Worm (Caenorhabditis elegans) whole organism, mixed stage, embryonic: Measurements from ENCODE around the gene F59B10.6.

ENCODE experiments used
- M03D4.4 ChIP-seq: sonication (generic microtip); optimal IDR thresholded peaks from 2 replicates; lab custom pipeline; 2017; ENCODE audit warnings: mild to moderate bottlenecking, missing genetic modification characterization, missing compliant biosample characterization
- bed-3 ChIP-seq: fragments of 200-800 bp; sonication (Bioruptor generic); optimal IDR thresholded peaks from 3 replicates; lab custom pipeline; 2018; ENCODE audit warnings: mild to moderate bottlenecking, missing genetic modification characterization, moderate library complexity, missing compliant biosample characterization
- blmp-1 ChIP-seq: fragments of 150-350 bp; optimal IDR thresholded peaks from 2 replicates; lab custom pipeline; 2014; ENCODE audit warnings: missing biosample characterization, missing genetic modification characterization
- ceh-39 ChIP-seq: fragments of 150-350 bp; optimal IDR thresholded peaks from 2 replicates; lab custom pipeline; 2014; ENCODE audit warnings: missing biosample characterization, missing genetic modification characterization
- ceh-43 ChIP-seq: fragments of 200-800 bp; sonication (Bioruptor generic); optimal IDR thresholded peaks from 2 replicates; lab custom pipeline; 2018; ENCODE audit warnings: mild to moderate bottlenecking, missing genetic modification characterization, moderate library complexity, missing compliant biosample characterization
- ceh-83 ChIP-seq: fragments of 200-800 bp; sonication (Bioruptor generic); optimal IDR thresholded peaks from 2 replicates; lab custom pipeline; 2018; ENCODE audit warnings: mild to moderate bottlenecking, missing genetic modification characterization, missing compliant biosample characterization
- ces-1 ChIP-seq: fragments of 150-350 bp; optimal IDR thresholded peaks from 2 replicates; lab custom pipeline; 2014; ENCODE audit warnings: missing biosample characterization, missing genetic modification reagents, missing genetic modification characterization
- cnd-1 ChIP-seq: fragments of 200-800 bp; sonication (Bioruptor generic); optimal IDR thresholded peaks from 2 replicates; lab custom pipeline; 2018; ENCODE audit warnings: mild to moderate bottlenecking, missing genetic modification characterization, missing compliant biosample characterization
- drap-1 ChIP-seq: fragments of 200-800 bp; sonication (Bioruptor generic); optimal IDR thresholded peaks from 3 replicates; lab custom pipeline; 2018; ENCODE audit warnings: mild to moderate bottlenecking, missing genetic modification characterization, missing compliant biosample characterization
- elt-1 ChIP-seq: sonication (generic microtip); optimal IDR thresholded peaks from 2 replicates; lab custom pipeline; 2017; ENCODE audit warnings: missing genetic modification characterization, mild to moderate bottlenecking, missing compliant biosample characterization, antibody characterized with exemption, moderate library complexity, borderline replicate concordance; ENCODE audit not compliant: insufficient read depth
- elt-3 ChIP-seq: fragments of 150-350 bp; optimal IDR thresholded peaks from 2 replicates; lab custom pipeline; 2014; ENCODE audit warnings: missing biosample characterization, missing genetic modification characterization
- flh-1 ChIP-seq: fragments of 200-800 bp; sonication (Bioruptor generic); optimal IDR thresholded peaks from 2 replicates; lab custom pipeline; 2018; ENCODE audit warnings: mild to moderate bottlenecking, missing genetic modification characterization, moderate library complexity, missing compliant biosample characterization
- ham-2 ChIP-seq: fragments of 200-800 bp; sonication (Bioruptor generic); optimal IDR thresholded peaks from 2 replicates; lab custom pipeline; 2018; ENCODE audit warnings: mild to moderate bottlenecking, missing genetic modification characterization, missing compliant biosample characterization
- hlh-1 ChIP-seq: fragments of 150-350 bp; optimal IDR thresholded peaks from 2 replicates; lab custom pipeline; 2014; ENCODE audit warnings: missing biosample characterization, missing genetic modification reagents, missing genetic modification characterization
- lin-13 ChIP-seq: fragments of 150-350 bp; optimal IDR thresholded peaks from 2 replicates; lab custom pipeline; 2014; ENCODE audit warnings: missing biosample characterization, missing genetic modification characterization
- lin-32 ChIP-seq: fragments of 200-800 bp; sonication (Bioruptor generic); optimal IDR thresholded peaks from 2 replicates; lab custom pipeline; 2018; ENCODE audit warnings: mild to moderate bottlenecking, missing genetic modification characterization, missing compliant biosample characterization
- lsy-2 ChIP-seq: fragments of 150-350 bp; optimal IDR thresholded peaks from 2 replicates; lab custom pipeline; 2014; ENCODE audit warnings: missing biosample characterization, missing genetic modification characterization
- mab-5 ChIP-seq: fragments of 150-350 bp; optimal IDR thresholded peaks from 2 replicates; lab custom pipeline; 2014; ENCODE audit warnings: missing biosample characterization, missing genetic modification characterization
- mep-1 ChIP-seq: fragments of 150-350 bp; optimal IDR thresholded peaks from 2 replicates; lab custom pipeline; 2017; ENCODE audit warnings: missing biosample characterization, missing genetic modification reagents, missing genetic modification characterization, inconsistent platforms
- mls-2 ChIP-seq: sonication (generic microtip); optimal IDR thresholded peaks from 2 replicates; lab custom pipeline; 2016; ENCODE audit warnings: mild to moderate bottlenecking, missing genetic modification characterization, moderate library complexity, missing compliant biosample characterization
- nhr-12 ChIP-seq: fragments of 150-350 bp; optimal IDR thresholded peaks from 2 replicates; lab custom pipeline; 2014; ENCODE audit warnings: missing biosample characterization, missing genetic modification characterization
- nhr-2 ChIP-seq: fragments of 150-350 bp; optimal IDR thresholded peaks from 2 replicates; lab custom pipeline; 2014; ENCODE audit warnings: missing biosample characterization, missing genetic modification characterization
- nhr-237 ChIP-seq: fragments of 150-350 bp; optimal IDR thresholded peaks from 2 replicates; lab custom pipeline; 2014; ENCODE audit warnings: missing biosample characterization, missing genetic modification characterization
- nhr-28 ChIP-seq: fragments of 150-350 bp; optimal IDR thresholded peaks from 2 replicates; lab custom pipeline; 2014; ENCODE audit warnings: missing biosample characterization, missing genetic modification characterization
- nhr-76 ChIP-seq: sonication (generic microtip); optimal IDR thresholded peaks from 2 replicates; lab custom pipeline; 2017; ENCODE audit warnings: missing biosample characterization, missing genetic modification characterization
- pha-4 ChIP-seq: fragments of 150-350 bp; optimal IDR thresholded peaks from 2 replicates; lab custom pipeline; 2018; ENCODE audit warnings: missing biosample characterization, missing genetic modification reagents, missing genetic modification characterization
- sem-2 ChIP-seq: fragments of 200-800 bp; sonication (Bioruptor generic); optimal IDR thresholded peaks from 2 replicates; lab custom pipeline; 2018; ENCODE audit warnings: mild to moderate bottlenecking, missing genetic modification characterization, missing compliant biosample characterization
- snpc-4 ChIP-seq: fragments of 150-350 bp; optimal IDR thresholded peaks from 2 replicates; lab custom pipeline; 2014; ENCODE audit warnings: missing biosample characterization, missing genetic modification characterization
- sptf-1 ChIP-seq: sonication (generic microtip); optimal IDR thresholded peaks from 2 replicates; lab custom pipeline; 2017; ENCODE audit warnings: mild to moderate bottlenecking, missing genetic modification characterization, moderate library complexity, missing compliant biosample characterization
- tbx-8 ChIP-seq: fragments of 200-800 bp; sonication (Bioruptor generic); optimal IDR thresholded peaks from 2 replicates; lab custom pipeline; 2018; ENCODE audit warnings: mild to moderate bottlenecking, missing genetic modification characterization, moderate library complexity, missing compliant biosample characterization
- unc-120 ChIP-seq: sonication (generic microtip); optimal IDR thresholded peaks from 2 replicates; lab custom pipeline; 2017; ENCODE audit warnings: missing genetic modification characterization, missing compliant biosample characterization; ENCODE audit not compliant: poor library complexity, severe bottlenecking
- unc-39 ChIP-seq: fragments of 150-350 bp; optimal IDR thresholded peaks from 2 replicates; lab custom pipeline; 2014; ENCODE audit warnings: missing biosample characterization, missing genetic modification characterization
- unc-62 ChIP-seq: fragments of 150-350 bp; optimal IDR thresholded peaks from 2 replicates; lab custom pipeline; 2014; ENCODE audit warnings: missing biosample characterization, missing genetic modification reagents, missing genetic modification characterization
- zip-8 ChIP-seq: fragments of 150-350 bp; optimal IDR thresholded peaks from 2 replicates; lab custom pipeline; 2014; ENCODE audit warnings: missing biosample characterization, missing genetic modification characterization
- ztf-11 ChIP-seq: fragments of 150-350 bp; optimal IDR thresholded peaks from 2 replicates; lab custom pipeline; 2014; ENCODE audit warnings: missing biosample characterization, missing genetic modification characterization

Gene F59B10.6

ce11 chrII:10564578-10564977 is 40.3 kb upstream of the F59B10.6 start, which contains the start of the genes C06A1.6 and C06A1.7:
C06A1.6 (minus strand) TSS chrII:10564678.
C06A1.7 (plus strand) TSS chrII:10564891.
- TF ChIP-seq nhr-28 (tag; lab: Kevin White, UChicago) (no peak), lsy-2 (tag; lab: Kevin White, UChicago) (no peak), ceh-83 (GFP tag; lab: Kevin White, UChicago) (no peak), nhr-12 (tag; lab: Kevin White, UChicago) (no peak), lin-32 (GFP tag; lab: Kevin White, UChicago) (no peak), pha-4 (tag; lab: Kevin White, UChicago) (no peak), elt-3 (no peak), sptf-1 (tag; lab: Kevin White, UChicago) (no peak), nhr-237 (tag; lab: Kevin White, UChicago) (no peak), ceh-39 (tag; lab: Kevin White, UChicago) (no peak), flh-1 (no peak), nhr-2 (tag; lab: Kevin White, UChicago) (no peak), elt-1 (tag; lab: Kevin White, UChicago) (no peak), blmp-1 (tag; lab: Kevin White, UChicago) (no peak)

DNA sequence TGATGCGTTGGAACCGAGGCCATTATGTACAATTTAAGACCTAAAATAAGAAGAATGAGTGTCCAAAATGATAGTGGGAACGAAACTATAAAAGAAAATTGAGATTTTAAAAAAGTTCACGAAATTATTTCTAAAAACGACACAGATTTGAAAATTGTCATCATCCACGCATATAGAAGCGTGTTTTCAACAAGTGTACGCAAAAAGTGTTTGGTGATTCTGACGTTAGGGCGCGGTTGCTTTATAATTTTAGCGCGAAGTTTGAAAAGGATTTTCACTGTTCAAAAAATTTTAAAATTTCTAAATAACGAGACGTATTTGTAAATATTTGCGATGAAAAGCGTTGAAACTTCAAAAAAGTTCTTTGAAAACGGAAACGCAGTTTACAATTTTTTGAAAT is 39.1 kb upstream of the F59B10.6 start, which contains the start of gene cdc-48.1:
TSS of gene cdc-48.1 (minus strand) at position 40 of the 400 bp plus-strand sequence.
- TF ChIP-seq pha-4 (tag; lab: Kevin White, UChicago) (peak; percentile 98), unc-39 (tag; lab: Kevin White, UChicago) (peak; percentile 36), tbx-8 (GFP tag; lab: Kevin White, UChicago) (peak; percentile 72), mls-2 (peak; percentile 89), elt-3 (peak; percentile 85), sptf-1 (tag; lab: Kevin White, UChicago) (peak; percentile 97), drap-1 (GFP tag; lab: Kevin White, UChicago) (peak; percentile 92), ces-1 (GFP tag; lab: Kevin White, UChicago) (peak; percentile 98), nhr-76 (tag; lab: Kevin White, UChicago) (no peak), ceh-43 (GFP tag; lab: Kevin White, UChicago) (peak; percentile 87), sem-2 (GFP tag; lab: Kevin White, UChicago) (peak; percentile 30), mab-5 (tag; lab: Kevin White, UChicago) (peak; percentile 84), lin-13 (tag; lab: Kevin White, UChicago) (peak; percentile 100), unc-62 (peak; percentile 97), ztf-11 (tag; lab: Kevin White, UChicago) (peak; percentile 80), lsy-2 (tag; lab: Kevin White, UChicago) (peak; percentile 95), nhr-28 (tag; lab: Kevin White, UChicago) (peak; percentile 87), ceh-83 (GFP tag; lab: Kevin White, UChicago) (peak; percentile 88), nhr-2 (tag; lab: Kevin White, UChicago) (peak; percentile 74), nhr-12 (tag; lab: Kevin White, UChicago) (peak; percentile 68), bed-3 (GFP tag; lab: Kevin White, UChicago) (peak; percentile 63), ceh-39 (tag; lab: Kevin White, UChicago) (peak; percentile 99), M03D4.4 (tag; lab: Kevin White, UChicago) (peak; percentile 92), zip-8 (tag; lab: Kevin White, UChicago) (no peak), cnd-1 (peak; percentile 96), blmp-1 (tag; lab: Kevin White, UChicago) (peak; percentile 79), hlh-1 (tag; lab: Kevin White, UChicago) (peak; percentile 88), flh-1 (peak; percentile 49), unc-120 (tag; lab: Kevin White, UChicago) (peak; percentile 91), mep-1 (tag; lab: Kevin White, UChicago) (peak; percentile 100), ham-2 (GFP tag; lab: Kevin White, UChicago) (peak; percentile 84), lin-32 (GFP tag; lab: Kevin White, UChicago) (peak; percentile 37), elt-1 (tag; lab: Kevin White, UChicago) (peak; percentile 68), nhr-237 (tag; lab: Kevin White, UChicago) (peak; percentile 100), snpc-4 (tag; lab: Kevin White, UChicago) (no peak)
- TF ChIP-seq, all 35 proteins: peak for 32
